Worm (Caenorhabditis elegans): ENCODE measurements around the gene hrpu-2.

- TF ChIP-seq ceh-9 (tag; optimal IDR thresholded peaks at IDR 0.05) (no peak), unc-62 (GFP tag; optimal IDR thresholded peaks at IDR 0.05) (no peak), ztf-11 (tag; optimal IDR thresholded peaks at IDR 0.05) (no peak), nhr-25 (tag; optimal IDR thresholded peaks at IDR 0.05) (no peak), mdl-1 (tag; optimal IDR thresholded peaks at IDR 0.05) (no peak), lin-15B (tag; optimal IDR thresholded peaks at IDR 0.05) (no peak), fkh-10 (GFP tag; optimal IDR thresholded peaks at IDR 0.05) (no peak), jun-1 (tag; optimal IDR thresholded peaks at IDR 0.05) (no peak), fos-1 (tag; optimal IDR thresholded peaks at IDR 0.05) (no peak), nhr-28 (tag; optimal IDR thresholded peaks at IDR 0.05) (no peak), egl-27 (tag; optimal IDR thresholded peaks at IDR 0.05) (no peak), lin-39 (tag; optimal IDR thresholded peaks at IDR 0.05) (no peak), nhr-11 (tag; optimal IDR thresholded peaks at IDR 0.05) (no peak)
Measured at ce11 chrIV:2168514-2168913, 9.2 kb upstream of the hrpu-2 start, which contains the start of gene C54E4.4.
